Fruit fly (Drosophila melanogaster): ENCODE measurements around the gene CG7800.

CG7800 gene

DNA sequence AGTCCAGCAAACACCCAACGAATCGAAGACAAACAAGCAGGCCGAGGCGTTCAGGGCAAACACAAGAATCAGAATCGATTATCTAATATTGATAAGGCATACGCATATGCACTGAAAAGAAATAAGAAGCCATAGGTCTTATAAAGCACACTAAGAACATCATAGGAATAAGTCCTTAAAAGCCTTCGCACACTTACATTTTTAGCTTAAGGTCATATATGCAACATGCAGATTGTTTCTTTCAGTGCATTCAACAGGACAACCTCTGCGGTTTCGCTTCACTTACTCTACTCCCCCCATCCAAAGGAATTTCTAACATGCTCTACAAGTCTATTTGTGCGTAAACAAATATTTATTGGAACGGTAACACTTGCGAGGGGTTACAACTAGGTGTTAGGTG, 5.2 kb upstream of the CG7800 start (continued):
- TF ChIP-seq Lim3 (GFP tag; IDR thresholded peaks at IDR 0.05) = no peak
- TF ChIP-seq CG10462 (GFP tag; optimal IDR thresholded peaks at IDR 0.05) = peak; percentile 39
- TF ChIP-seq CG4404 (GFP tag; IDR thresholded peaks at IDR 0.05) = peak; percentile 64
- peak; percentile 55 for TF ChIP-seq CG8359 (GFP tag; optimal IDR thresholded peaks at IDR 0.05; ENCODE audit: borderline replicate concordance)
- TF ChIP-seq NC2α (GFP tag; optimal IDR thresholded peaks at IDR 0.05) = peak; percentile 13
- TF ChIP-seq Myb (GFP tag; optimal IDR thresholded peaks at IDR 0.05) = peak; percentile 46
- TF ChIP-seq CG30431 (GFP tag; optimal IDR thresholded peaks at IDR 0.05) = peak; percentile 48
- TF ChIP-seq CG34224 (GFP tag; IDR thresholded peaks at IDR 0.05; ENCODE audit: partially characterized antibody) = no peak
- TF ChIP-seq ato (GFP tag; IDR thresholded peaks at IDR 0.05; ENCODE audit: partially characterized antibody) = no peak
- no peak for TF ChIP-seq Tbp (GFP tag; optimal IDR thresholded peaks at IDR 0.05)
- TF ChIP-seq btn (GFP tag; optimal IDR thresholded peaks at IDR 0.05) = peak; percentile 57
- peak; percentile 87 for TF ChIP-seq zfh1 (GFP tag; IDR thresholded peaks at IDR 0.05)
- peak; percentile 1 for TF ChIP-seq CG1792 (GFP tag; optimal IDR thresholded peaks at IDR 0.05)
- peak; percentile 44; the same call in 1 of the 2 replicates for TF ChIP-seq ssp (GFP tag; IDR thresholded peaks at IDR 0.05)
- TF ChIP-seq CG8944 (GFP tag; optimal IDR thresholded peaks at IDR 0.05) = peak; percentile 67
- peak; percentile 14 for TF ChIP-seq tx (GFP tag; optimal IDR thresholded peaks at IDR 0.05)
- TF ChIP-seq emc (GFP tag; optimal IDR thresholded peaks at IDR 0.05) = no peak
- TF ChIP-seq Gug (GFP tag; IDR thresholded peaks at IDR 0.05) = peak; percentile 28; the same call in 2 of the 4 replicates
- TF ChIP-seq insv (GFP tag; optimal IDR thresholded peaks at IDR 0.05) = no peak
- peak; percentile 59 for TF ChIP-seq CG6254 (GFP tag; optimal IDR thresholded peaks at IDR 0.05)
- TF ChIP-seq en (GFP tag; optimal IDR thresholded peaks at IDR 0.05) = no peak
- 0 out of 3 replicates have a peak, but pooled peaks have one; percentile 45 for TF ChIP-seq CG2199 (GFP tag; IDR thresholded peaks at IDR 0.05)
- TF ChIP-seq pfk (GFP tag; optimal IDR thresholded peaks at IDR 0.05) = no peak
- TF ChIP-seq CG3163 (GFP tag; optimal IDR thresholded peaks at IDR 0.05) = peak; percentile 35
- TF ChIP-seq CG8924 (tag; optimal IDR thresholded peaks at IDR 0.05) = peak; percentile 71
- peak; percentile 38; the same call in 1 of the 2 replicates for TF ChIP-seq Gsc (GFP tag; IDR thresholded peaks at IDR 0.05)
- TF ChIP-seq HLH4C (GFP tag; IDR thresholded peaks at IDR 0.05; ENCODE audit: partially characterized antibody) = no peak
- TF ChIP-seq CG13894 (tag; optimal IDR thresholded peaks at IDR 0.05) = no peak
- TF ChIP-seq unc-4 (GFP tag; IDR thresholded peaks at IDR 0.05; ENCODE audit: partially characterized antibody) = no peak
- no peak for TF ChIP-seq CrebB (tag; optimal IDR thresholded peaks at IDR 0.05)
- no peak for TF ChIP-seq CG16813 (GFP tag; IDR thresholded peaks at IDR 0.05; ENCODE audit: partially characterized antibody)
- no peak for TF ChIP-seq Aef1 (GFP tag; IDR thresholded peaks at IDR 0.05)
- peak; percentile 14 for TF ChIP-seq caup (GFP tag; optimal IDR thresholded peaks at IDR 0.05; ENCODE audit: severe bottlenecking)
- TF ChIP-seq ttk (GFP tag; IDR thresholded peaks at IDR 0.05) = peak; percentile 24; the same call in 1 of the 2 replicates
- no peak for TF ChIP-seq Hey (tag; optimal IDR thresholded peaks at IDR 0.05)
- no peak for TF ChIP-seq Scr (GFP tag; IDR thresholded peaks at IDR 0.05; ENCODE audit: partially characterized antibody)
- peak; percentile 48 for TF ChIP-seq Camta (GFP tag; optimal IDR thresholded peaks at IDR 0.05)
- TF ChIP-seq CG10543 (GFP tag; optimal IDR thresholded peaks at IDR 0.05) = no peak
- TF ChIP-seq H2.0 (GFP tag; IDR thresholded peaks at IDR 0.05) = peak; percentile 32; the same call in 1 of the 2 replicates
- no peak for TF ChIP-seq pho (GFP tag; optimal IDR thresholded peaks at IDR 0.05)
- TF ChIP-seq CG17186 (GFP tag; optimal IDR thresholded peaks at IDR 0.05) = peak; percentile 21
- TF ChIP-seq Dip2 (GFP tag; IDR thresholded peaks at IDR 0.05) = no peak
- peak; percentile 30 for TF ChIP-seq ac (GFP tag; optimal IDR thresholded peaks at IDR 0.05)
- TF ChIP-seq phol (tag; optimal IDR thresholded peaks at IDR 0.05) = peak; percentile 70
- no peak for TF ChIP-seq CG3995 (GFP tag; optimal IDR thresholded peaks at IDR 0.05)
- TF ChIP-seq CHES-1-like (GFP tag; optimal IDR thresholded peaks at IDR 0.05) = peak; percentile 34
- no peak for TF ChIP-seq CG17568 (GFP tag; optimal IDR thresholded peaks at IDR 0.05)
- peak; percentile 66 for TF ChIP-seq CG15601 (tag; optimal IDR thresholded peaks at IDR 0.05)
- TF ChIP-seq sna (GFP tag; IDR thresholded peaks at IDR 0.05; ENCODE audit: partially characterized antibody) = no peak
- peak; percentile 71 for TF ChIP-seq CG4820 (GFP tag; optimal IDR thresholded peaks at IDR 0.05)
- peak; percentile 0 for TF ChIP-seq Meics (GFP tag; optimal IDR thresholded peaks at IDR 0.05)

Measured in whole organism, embryonic.